Fruit fly (Drosophila melanogaster): Measurements from ENCODE around the gene Gug.

Gene Gug

dm6 chr3L:8449800-8450690 is at the start of gene Gug (continued):
- TF ChIP-seq Stat92E (GFP tag; optimal IDR thresholded peaks at IDR 0.05) (peak in 1 of 3 experiments; percentile 53), Elba2 (GFP tag; optimal IDR thresholded peaks at IDR 0.05) (no peak), CG9609 (GFP tag; optimal IDR thresholded peaks at IDR 0.05) (no peak), lola (GFP tag; optimal IDR thresholded peaks at IDR 0.05) (no peak), zf30C (GFP tag; optimal IDR thresholded peaks at IDR 0.05) (no peak), sd (tag; optimal IDR thresholded peaks at IDR 0.05) (peak; percentile 31), usp (GFP tag; optimal IDR thresholded peaks at IDR 0.05) (no peak), CG1832 (GFP tag; optimal IDR thresholded peaks at IDR 0.05) (no peak), Lim3 (GFP tag; IDR thresholded peaks at IDR 0.05) (no peak), ap (GFP tag; IDR thresholded peaks at IDR 0.05) (no peak), CG3407 (GFP tag; optimal IDR thresholded peaks at IDR 0.05) (no peak), NFAT (GFP tag; IDR thresholded peaks at IDR 0.05) (peak; percentile 24; the same call in 1 of the 2 replicates), jumu (GFP tag; optimal IDR thresholded peaks at IDR 0.05) (no peak), ara (GFP tag; IDR thresholded peaks at IDR 0.05) (0 out of 2 replicates have a peak, but pooled peaks have one; percentile 40), mam (GFP tag; optimal IDR thresholded peaks at IDR 0.05) (no peak), croc (GFP tag; conservative IDR thresholded peaks at IDR 0.05) (no peak), CG18599 (GFP tag; optimal IDR thresholded peaks at IDR 0.05) (peak; percentile 13), gsb-n (tag; optimal IDR thresholded peaks at IDR 0.05) (no peak), seq (GFP tag; IDR thresholded peaks at IDR 0.05) (no peak), Dref (GFP tag; IDR thresholded peaks at IDR 0.05) (peak; percentile 49), pzg (GFP tag; optimal IDR thresholded peaks at IDR 0.05) (peak; percentile 90), trem (tag; optimal IDR thresholded peaks at IDR 0.05) (peak; percentile 0), tna (GFP tag; IDR thresholded peaks at IDR 0.05; ENCODE audit: partially characterized antibody) (no peak), row (GFP tag; IDR thresholded peaks at IDR 0.05) (peak; percentile 41; the same call in 2 of the 3 replicates), ase (GFP tag; IDR thresholded peaks at IDR 0.05) (no peak), CG3163 (GFP tag; optimal IDR thresholded peaks at IDR 0.05) (peak; percentile 67), CG16815 (GFP tag; optimal IDR thresholded peaks at IDR 0.05) (no peak), CTCF (GFP tag; optimal IDR thresholded peaks at IDR 0.05) (no peak), CG11085 (GFP tag; IDR thresholded peaks at IDR 0.05) (0 out of 2 replicates have a peak, but pooled peaks have one; percentile 10), chn (GFP tag; optimal IDR thresholded peaks at IDR 0.05) (no peak), Side (GFP tag; optimal IDR thresholded peaks at IDR 0.05) (no peak), org-1 (GFP tag; optimal IDR thresholded peaks at IDR 0.05) (no peak), CG10431 (GFP tag; optimal IDR thresholded peaks at IDR 0.05) (no peak), CG9817 (tag; optimal IDR thresholded peaks at IDR 0.05) (no peak), Neu2 (GFP tag; optimal IDR thresholded peaks at IDR 0.05; ENCODE audit: borderline replicate concordance) (no peak), Ada2b (GFP tag; IDR thresholded peaks at IDR 0.05) (no peak), HLHmδ (GFP tag; optimal IDR thresholded peaks at IDR 0.05) (peak; percentile 40), gsb (GFP tag; IDR thresholded peaks at IDR 0.05) (no peak), CG8281 (tag; optimal IDR thresholded peaks at IDR 0.05) (no peak), sima (GFP tag; optimal IDR thresholded peaks at IDR 0.05) (no peak), hth (optimal IDR thresholded peaks at IDR 0.05) (no peak), CG31224 (GFP tag; IDR thresholded peaks at IDR 0.05) (no peak), CG12391 (tag; optimal IDR thresholded peaks at IDR 0.05) (no peak), H15 (GFP tag; IDR thresholded peaks at IDR 0.05) (no peak), HmgZ (tag; optimal IDR thresholded peaks at IDR 0.05) (no peak), wek (GFP tag; optimal IDR thresholded peaks at IDR 0.05) (no peak), ac (GFP tag; optimal IDR thresholded peaks at IDR 0.05) (no peak), Dll (GFP tag; IDR thresholded peaks at IDR 0.05; ENCODE audit: partially characterized antibody) (no peak), C15 (GFP tag; IDR thresholded peaks at IDR 0.05) (no peak), CG42726 (GFP tag; IDR thresholded peaks at IDR 0.05; ENCODE audit: partially characterized antibody) (peak; percentile 11; the same call in 1 of the 2 replicates)

All from whole organism, embryonic.